Worm (Caenorhabditis elegans) whole organism, L1 larva: ENCODE measurements around the gene sre-4.
A peak's percentile ranks its signal among the peaks of the same experiment; 100 is the strongest.

Experiments
- alr-1 ChIP-seq: fragments of 200-800 bp; sonication (Bioruptor generic); optimal IDR thresholded peaks from 2 replicates; lab custom pipeline; 2018; ENCODE audit warnings: borderline replicate concordance, mild to moderate bottlenecking, missing genetic modification characterization, missing compliant biosample characterization
- blmp-1 ChIP-seq: fragments of 150-350 bp; optimal IDR thresholded peaks from 2 replicates; lab custom pipeline; 2014; ENCODE audit warnings: missing biosample characterization, missing genetic modification characterization
- ceh-8 ChIP-seq: fragments of 200-800 bp; sonication (Bioruptor generic); optimal IDR thresholded peaks from 2 replicates; lab custom pipeline; 2018; ENCODE audit warnings: mild to moderate bottlenecking, missing genetic modification characterization, moderate library complexity, missing compliant biosample characterization
- ceh-88 ChIP-seq: fragments of 200-800 bp; sonication (Bioruptor generic); IDR thresholded peaks from 2 replicates; pipeline ENCODE4 v1.3.6; 2022; ENCODE audit warnings: missing genetic modification characterization, missing compliant biosample characterization
- ces-1 ChIP-seq: fragments of 150-350 bp; optimal IDR thresholded peaks from 2 replicates; lab custom pipeline; 2014; ENCODE audit warnings: missing biosample characterization, missing genetic modification reagents, missing genetic modification characterization
- dpl-1 ChIP-seq, 3 experiments: fragments of 150-350 bp in 2 of 3; sonication (generic microtip) in 1 of 3; optimal IDR thresholded peaks; 2 replicates each; lab custom pipeline; 2014 to 2017; ENCODE audit warnings: missing biosample characterization in 3 of 3, missing genetic modification characterization in 3 of 3, missing genetic modification reagents in 3 of 3
- dsc-1 ChIP-seq: sonication (generic microtip); optimal IDR thresholded peaks from 2 replicates; lab custom pipeline; 2016; ENCODE audit warnings: mild to moderate bottlenecking, missing genetic modification characterization, missing compliant biosample characterization
- egl-27 ChIP-seq, 2 experiments: fragments of 150-350 bp in 1 of 2; sonication (generic microtip); optimal IDR thresholded peaks; 3 replicates each; lab custom pipeline; 2017 to 2018; ENCODE audit warnings: missing biosample characterization in 2 of 2, missing genetic modification characterization in 2 of 2, missing genetic modification reagents in 2 of 2
- elt-2 ChIP-seq: sonication (generic microtip); optimal IDR thresholded peaks from 2 replicates; lab custom pipeline; 2016; ENCODE audit warnings: missing genetic modification characterization, mild to moderate bottlenecking, inconsistent platforms, missing compliant biosample characterization, missing genetic modification reagents
- elt-3 ChIP-seq, 6 experiments: fragments of 150-350 bp in 1 of 6; sonication (generic microtip); optimal IDR thresholded peaks; 2 replicates each; lab custom pipeline; 2017 to 2018; ENCODE audit warnings: missing biosample characterization in 6 of 6, missing genetic modification characterization in 6 of 6, inconsistent platforms in 1 of 6
- fkh-10 ChIP-seq: sonication (generic microtip); optimal IDR thresholded peaks from 2 replicates; lab custom pipeline; 2017; ENCODE audit warnings: missing biosample characterization, missing genetic modification reagents, missing genetic modification characterization
- fkh-8 ChIP-seq: sonication (generic microtip); optimal IDR thresholded peaks from 2 replicates; lab custom pipeline; 2016; ENCODE audit warnings: mild to moderate bottlenecking, missing genetic modification characterization, missing compliant biosample characterization
- hlh-17 ChIP-seq: fragments of 200-800 bp; sonication (Bioruptor generic); optimal IDR thresholded peaks from 2 replicates; lab custom pipeline; 2018; ENCODE audit warnings: missing genetic modification characterization, mild to moderate bottlenecking, missing compliant biosample characterization, moderate library complexity, borderline replicate concordance
- lin-13 ChIP-seq: fragments of 150-350 bp; optimal IDR thresholded peaks from 2 replicates; lab custom pipeline; 2014; ENCODE audit warnings: missing biosample characterization, missing genetic modification reagents, missing genetic modification characterization
- lin-14 ChIP-seq: fragments of 200-800 bp; sonication (Bioruptor generic); optimal IDR thresholded peaks from 2 replicates; lab custom pipeline; 2018; ENCODE audit warnings: mild to moderate bottlenecking, missing genetic modification characterization, moderate library complexity, missing compliant biosample characterization
- lin-15B ChIP-seq: fragments of 150-350 bp; sonication (generic microtip); optimal IDR thresholded peaks from 3 replicates; lab custom pipeline; 2014; ENCODE audit warnings: missing biosample characterization, missing genetic modification characterization
- lin-35 ChIP-seq, 2 experiments: fragments of 150-350 bp; optimal IDR thresholded peaks; 2 replicates each; lab custom pipeline; 2014; ENCODE audit warnings: missing biosample characterization in 2 of 2, missing genetic modification characterization in 2 of 2, missing genetic modification reagents in 2 of 2
- lsy-2 ChIP-seq, 2 experiments: fragments of 150-350 bp; optimal IDR thresholded peaks; 2 replicates each; lab custom pipeline; 2014; ENCODE audit warnings: missing biosample characterization in 2 of 2, missing genetic modification characterization in 2 of 2
- mdl-1 ChIP-seq, 2 experiments: fragments of 150-350 bp; optimal IDR thresholded peaks; 2 replicates each; lab custom pipeline; 2014 to 2017; ENCODE audit warnings: missing biosample characterization in 2 of 2, missing genetic modification characterization in 2 of 2, inconsistent platforms in 1 of 2
- nhr-19 ChIP-seq: fragments of 200-800 bp; sonication (Bioruptor generic); conservative IDR thresholded peaks from 2 replicates; pipeline ENCODE4 v1.3.6; 2022; ENCODE audit warnings: missing genetic modification characterization, missing compliant biosample characterization
- nhr-20 ChIP-seq: sonication (generic microtip); optimal IDR thresholded peaks from 2 replicates; lab custom pipeline; 2016; ENCODE audit warnings: mild to moderate bottlenecking, missing genetic modification characterization, missing compliant biosample characterization
- nhr-28 ChIP-seq: fragments of 150-350 bp; optimal IDR thresholded peaks from 2 replicates; lab custom pipeline; 2014; ENCODE audit warnings: missing biosample characterization, missing genetic modification characterization
- nhr-47 ChIP-seq: sonication (generic microtip); optimal IDR thresholded peaks from 2 replicates; lab custom pipeline; 2016; ENCODE audit warnings: mild to moderate bottlenecking, missing genetic modification characterization, moderate library complexity, missing compliant biosample characterization
- nhr-71 ChIP-seq: sonication (generic microtip); optimal IDR thresholded peaks from 2 replicates; lab custom pipeline; 2016; ENCODE audit warnings: mild to moderate bottlenecking, missing genetic modification characterization, moderate library complexity, missing compliant biosample characterization
- nhr-85 ChIP-seq: sonication (generic microtip); peaks from one replicate; lab custom pipeline; 2016; ENCODE audit warnings: missing genetic modification characterization, inconsistent platforms, missing compliant biosample characterization
- pqm-1 ChIP-seq: sonication (generic microtip); optimal IDR thresholded peaks from 3 replicates; lab custom pipeline; 2017; ENCODE audit warnings: missing biosample characterization, missing genetic modification characterization
- sox-4 ChIP-seq: sonication (generic microtip); optimal IDR thresholded peaks from 2 replicates; lab custom pipeline; 2016; ENCODE audit warnings: missing genetic modification characterization, missing compliant biosample characterization
- tbx-2 ChIP-seq: sonication (generic microtip); optimal IDR thresholded peaks from 2 replicates; lab custom pipeline; 2016; ENCODE audit warnings: missing genetic modification characterization, missing compliant biosample characterization
- tlp-1 ChIP-seq: fragments of 150-350 bp; optimal IDR thresholded peaks from 2 replicates; lab custom pipeline; 2014; ENCODE audit warnings: missing biosample characterization, missing genetic modification characterization
- unc-130 ChIP-seq: fragments of 150-350 bp; optimal IDR thresholded peaks from 2 replicates; lab custom pipeline; 2017; ENCODE audit warnings: missing biosample characterization, missing genetic modification characterization, inconsistent platforms
- unc-86 ChIP-seq: sonication (generic microtip); optimal IDR thresholded peaks from 2 replicates; lab custom pipeline; 2016; ENCODE audit warnings: missing genetic modification characterization, missing compliant biosample characterization
- ztf-11 ChIP-seq, 2 experiments: sonication (generic microtip); optimal IDR thresholded peaks; 2 replicates each; lab custom pipeline; 2016 to 2017; ENCODE audit warnings: missing genetic modification characterization in 2 of 2, missing biosample characterization in 1 of 2, missing compliant biosample characterization in 1 of 2

The sre-4 gene

ce11 chrIV:9801418-9801817 lies 16.8 kb upstream of the sre-4 start:
- TF ChIP-seq lin-14 (GFP tag; lab: Kevin White, UChicago) (peak; percentile 33), lin-15B (tag; lab: Kevin White, UChicago) (no peak), blmp-1 (peak; percentile 16), dpl-1 (GFP tag; optimal IDR thresholded peaks at IDR 0.05; lab: Kevin White, UChicago) (no peak), nhr-85 (peak; percentile 25), unc-86 (no peak), elt-2 (tag; lab: Kevin White, UChicago) (peak; percentile 95), elt-3 (tag; optimal IDR thresholded peaks at IDR 0.05; lab: Kevin White, UChicago) (peak in 1 of 6 experiments; percentile 23), nhr-71 (tag; lab: Kevin White, UChicago) (peak; percentile 19), tlp-1 (tag; lab: Kevin White, UChicago) (peak; percentile 84), lsy-2 (tag; optimal IDR thresholded peaks at IDR 0.05; lab: Kevin White, UChicago) (no peak), nhr-20 (tag; lab: Kevin White, UChicago) (peak; percentile 9), lin-35 (GFP tag; optimal IDR thresholded peaks at IDR 0.05; lab: Kevin White, UChicago) (peak in 1 of 2 experiments; percentile 49), pqm-1 (peak; percentile 88), nhr-19 (no peak)

DNA sequence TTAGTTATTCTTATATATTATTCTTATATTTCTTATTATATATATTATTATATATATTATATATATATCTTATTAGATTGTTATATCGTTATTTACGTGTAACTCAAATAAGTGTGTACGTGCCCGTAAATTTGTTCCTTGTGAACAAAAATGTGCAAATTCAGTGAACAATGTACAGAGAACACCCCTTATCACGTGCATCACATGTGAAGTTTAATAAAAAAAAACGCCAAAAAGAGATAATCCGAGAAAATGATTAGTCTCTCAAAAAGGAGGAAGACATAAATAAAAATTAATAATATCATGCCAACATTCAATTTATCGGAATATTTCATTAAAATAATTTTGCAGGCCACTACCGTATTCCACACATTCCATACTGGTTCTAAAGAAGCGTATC lies 15.1 kb upstream of the sre-4 start:
- TF ChIP-seq nhr-19 (0 out of 2 replicates have a peak, but pooled peaks have one; percentile 9), elt-2 (tag; lab: Kevin White, UChicago) (peak; percentile 40), dsc-1 (tag; lab: Kevin White, UChicago) (peak; percentile 42), lin-13 (no peak), tbx-2 (tag; lab: Kevin White, UChicago) (no peak), ceh-88 (GFP tag; lab: Robert Waterston, UW) (no peak)
- TF ChIP-seq, all 84 proteins: peak for 3

DNA sequence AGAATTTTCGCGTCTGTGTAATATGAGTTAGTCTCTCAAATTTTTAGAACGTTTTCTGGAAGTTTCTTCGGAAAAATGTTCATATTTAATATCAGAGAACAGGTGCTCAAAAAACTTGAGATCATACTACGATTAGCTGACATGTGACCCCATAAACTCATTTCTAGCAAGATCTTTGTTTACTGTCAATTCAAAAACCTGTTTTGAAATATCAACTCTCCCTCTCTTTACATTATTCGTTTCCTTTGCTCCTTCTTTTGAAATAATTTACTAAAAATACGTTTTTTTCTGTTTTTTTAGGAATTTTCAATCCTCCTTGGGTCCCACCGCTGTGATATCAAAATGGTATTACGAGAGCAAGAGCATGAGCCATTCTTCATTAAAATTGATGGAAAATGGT lies 14.5 kb upstream of the sre-4 start, which contains the start of gene fat-4:
fat-4 (plus strand) TSS at position 301 of the 400 bp plus-strand sequence.
- no peak for TF ChIP-seq ztf-11 (tag; optimal IDR thresholded peaks at IDR 0.05; lab: Kevin White, UChicago)
- TF ChIP-seq dpl-1 (GFP tag; optimal IDR thresholded peaks at IDR 0.05; lab: Kevin White, UChicago): no peak
- no peak for TF ChIP-seq alr-1 (tag; lab: Kevin White, UChicago)
- TF ChIP-seq nhr-85: no peak
- TF ChIP-seq sox-4: no peak
- TF ChIP-seq fkh-10: no peak
- TF ChIP-seq mdl-1 (tag; optimal IDR thresholded peaks at IDR 0.05; lab: Kevin White, UChicago): no peak
- no peak for TF ChIP-seq egl-27 (tag; optimal IDR thresholded peaks at IDR 0.05; lab: Kevin White, UChicago)
- no peak for TF ChIP-seq nhr-28 (tag; lab: Kevin White, UChicago)

- TF ChIP-seq unc-130 (tag; lab: Kevin White, UChicago) (no peak), ceh-8 (GFP tag; lab: Kevin White, UChicago) (peak; percentile 46), lin-14 (GFP tag; lab: Kevin White, UChicago) (peak; percentile 71), lsy-2 (tag; optimal IDR thresholded peaks at IDR 0.05; lab: Kevin White, UChicago) (no peak), tbx-2 (tag; lab: Kevin White, UChicago) (no peak), hlh-17 (GFP tag; lab: Kevin White, UChicago) (no peak), nhr-47 (tag; lab: Kevin White, UChicago) (peak; percentile 8), nhr-71 (tag; lab: Kevin White, UChicago) (peak; percentile 40), fkh-10 (peak; percentile 52), dsc-1 (tag; lab: Kevin White, UChicago) (peak; percentile 54), ces-1 (GFP tag; lab: Kevin White, UChicago) (peak; percentile 72), fkh-8 (tag; lab: Kevin White, UChicago) (peak; percentile 3)
Measured at ce11 chrIV:9798307-9798706, 13.7 kb upstream of the sre-4 start.
